Fruit fly (Drosophila melanogaster): ENCODE measurements around the gene CG1116.

DNA sequence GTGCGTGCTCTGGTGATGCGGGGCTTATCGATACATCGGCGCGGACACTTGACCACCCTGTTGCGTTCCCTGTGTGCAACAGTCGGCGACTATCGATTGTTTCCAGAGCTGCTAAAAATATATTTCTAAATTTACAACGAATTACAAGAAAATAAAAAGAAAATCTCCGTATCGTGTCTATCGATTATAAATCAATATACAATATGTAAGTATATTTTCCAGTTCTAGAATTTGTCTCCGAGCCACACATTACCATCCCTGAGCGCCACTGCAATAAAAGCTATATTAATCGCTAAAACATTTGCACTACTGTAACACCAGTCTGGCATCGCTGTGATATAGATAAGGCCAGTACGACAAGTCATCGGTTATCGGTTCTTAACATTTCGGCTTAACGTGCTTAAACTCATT lies 12.7 kb downstream of the CG1116 start, which contains the start of the genes Kat60 and Mms19:
- no peak for TF ChIP-seq usp (GFP tag; optimal IDR thresholded peaks at IDR 0.05)
- TF ChIP-seq psq (optimal IDR thresholded peaks at IDR 0.05), result no peak
- no peak for TF ChIP-seq Dll (optimal IDR thresholded peaks at IDR 0.05)
